Worm (Caenorhabditis elegans) whole organism, early embryonic: ENCODE data around the gene lhpp-1.

Experiments used
- B0310.2 ChIP-seq: sonication (generic microtip); optimal IDR thresholded peaks from 2 replicates; lab custom pipeline; 2016; ENCODE audit warnings: mild to moderate bottlenecking, missing genetic modification characterization, missing compliant biosample characterization
- F13C5.2 ChIP-seq: sonication (generic microtip); optimal IDR thresholded peaks from 2 replicates; lab custom pipeline; 2017; ENCODE audit warnings: mild to moderate bottlenecking, missing genetic modification characterization, inconsistent platforms, missing compliant biosample characterization
- aly-1 ChIP-seq: sonication (generic microtip); optimal IDR thresholded peaks from 2 replicates; lab custom pipeline; 2016; ENCODE audit warnings: missing genetic modification characterization, missing compliant biosample characterization
- ama-1 ChIP-seq: fragments of 150-350 bp; optimal IDR thresholded peaks from 2 replicates; lab custom pipeline; 2014
- ceh-13 ChIP-seq: fragments of 200-800 bp; sonication (Bioruptor generic); optimal IDR thresholded peaks from 2 replicates; lab custom pipeline; 2018; ENCODE audit warnings: mild to moderate bottlenecking, missing genetic modification characterization, missing compliant biosample characterization
- ceh-36 ChIP-seq: sonication (generic microtip); optimal IDR thresholded peaks from 2 replicates; lab custom pipeline; 2016; ENCODE audit warnings: missing genetic modification characterization, inconsistent platforms, missing compliant biosample characterization
- ets-7 ChIP-seq: sonication (generic microtip); optimal IDR thresholded peaks from 2 replicates; lab custom pipeline; 2016; ENCODE audit warnings: missing genotype, missing genetic modification characterization, missing compliant biosample characterization
- flt-1 ChIP-seq: fragments of 200-800 bp; sonication (Bioruptor generic); IDR thresholded peaks from 2 replicates; pipeline ENCODE4 v1.3.6; 2022; ENCODE audit warnings: missing genetic modification characterization, missing compliant biosample characterization
- hmbx-1 ChIP-seq: sonication (generic microtip); optimal IDR thresholded peaks from 2 replicates; lab custom pipeline; 2016; ENCODE audit warnings: mild to moderate bottlenecking, missing genetic modification characterization, missing compliant biosample characterization
- hmg-4 ChIP-seq: fragments of 200-800 bp; sonication (Bioruptor generic); optimal IDR thresholded peaks from 2 replicates; lab custom pipeline; 2018; ENCODE audit warnings: mild to moderate bottlenecking, missing genetic modification characterization, missing compliant biosample characterization
- hnd-1 ChIP-seq: sonication (generic microtip); optimal IDR thresholded peaks from 2 replicates; lab custom pipeline; 2016; ENCODE audit warnings: missing genetic modification characterization, missing compliant biosample characterization
- pes-1 ChIP-seq: fragments of 200-800 bp; sonication (Bioruptor generic); IDR thresholded peaks from 2 replicates; pipeline ENCODE4 v1.3.6; 2022; ENCODE audit warnings: missing genetic modification reagents, missing genetic modification characterization, missing compliant biosample characterization
- scrt-1 ChIP-seq: fragments of 200-800 bp; sonication (Bioruptor generic); IDR thresholded peaks from 2 replicates; pipeline ENCODE4 v1.3.6; 2022; ENCODE audit warnings: missing genetic modification characterization, missing compliant biosample characterization
- sea-1 ChIP-seq: fragments of 200-800 bp; sonication (Bioruptor generic); conservative IDR thresholded peaks from 2 replicates; pipeline ENCODE4 v1.3.6; 2022; ENCODE audit warnings: missing genetic modification characterization, missing compliant biosample characterization
- tbx-11 ChIP-seq: fragments of 200-800 bp; sonication (Bioruptor generic); IDR thresholded peaks from 2 replicates; pipeline ENCODE4 v1.3.6; 2022; ENCODE audit warnings: missing genetic modification characterization, missing compliant biosample characterization
- tbx-37 ChIP-seq: fragments of 200-800 bp; sonication (Bioruptor generic); conservative IDR thresholded peaks from 2 replicates; pipeline ENCODE4 v1.3.6; 2022; ENCODE audit warnings: missing genetic modification reagents, missing genetic modification characterization, missing compliant biosample characterization
- tra-4 ChIP-seq: sonication (generic microtip); optimal IDR thresholded peaks from 2 replicates; lab custom pipeline; 2017; ENCODE audit warnings: missing genetic modification characterization, missing compliant biosample characterization

lhpp-1 gene

ce11 chrV:12111452-12111851 is at the start of gene lhpp-1:
Gene lhpp-1, minus strand, starts transcription at chrV:12111805.
- TF ChIP-seq hmg-4 (GFP tag; lab: Kevin White, UChicago) (no peak), flt-1 (GFP tag; lab: Robert Waterston, UW) (no peak), tbx-11 (GFP tag; lab: Robert Waterston, UW) (no peak), tra-4 (no peak), F13C5.2 (no peak), sea-1 (GFP tag; lab: Robert Waterston, UW) (no peak), hnd-1 (tag; lab: Kevin White, UChicago) (no peak), ceh-13 (GFP tag; lab: Kevin White, UChicago) (no peak), pes-1 (no peak)

- TF ChIP-seq hmg-4 (GFP tag; lab: Kevin White, UChicago) (no peak), ama-1 (no peak), sea-1 (GFP tag; lab: Robert Waterston, UW) (no peak), tra-4 (no peak), B0310.2 (tag; lab: Kevin White, UChicago) (no peak), tbx-11 (GFP tag; lab: Robert Waterston, UW) (no peak), hnd-1 (tag; lab: Kevin White, UChicago) (no peak), ceh-13 (GFP tag; lab: Kevin White, UChicago) (no peak), hmbx-1 (tag; lab: Kevin White, UChicago) (no peak), flt-1 (GFP tag; lab: Robert Waterston, UW) (no peak), ceh-36 (tag; lab: Kevin White, UChicago) (no peak), pes-1 (no peak), aly-1 (tag; lab: Kevin White, UChicago) (no peak), tbx-37 (GFP tag; lab: Robert Waterston, UW) (no peak), F13C5.2 (no peak), ets-7 (tag; lab: Kevin White, UChicago) (no peak), scrt-1 (GFP tag; lab: Robert Waterston, UW) (no peak)
These were observed 49.6 kb upstream of the lhpp-1 start for ce11 chrV:12161157-12161556.

- no peak for TF ChIP-seq ceh-13 (GFP tag; lab: Kevin White, UChicago)
- no peak for TF ChIP-seq ceh-36 (tag; lab: Kevin White, UChicago)
- no peak for TF ChIP-seq tbx-37 (GFP tag; lab: Robert Waterston, UW)
- TF ChIP-seq B0310.2 (tag; lab: Kevin White, UChicago): no peak
- no peak for TF ChIP-seq hmg-4 (GFP tag; lab: Kevin White, UChicago)
- no peak for TF ChIP-seq hnd-1 (tag; lab: Kevin White, UChicago)
- TF ChIP-seq aly-1 (tag; lab: Kevin White, UChicago): no peak
- no peak for TF ChIP-seq tbx-11 (GFP tag; lab: Robert Waterston, UW)
- no peak for TF ChIP-seq hmbx-1 (tag; lab: Kevin White, UChicago)
- no peak for TF ChIP-seq ets-7 (tag; lab: Kevin White, UChicago)
- no peak for TF ChIP-seq F13C5.2
- no peak for TF ChIP-seq pes-1
- TF ChIP-seq tra-4: no peak
These were observed 48.4 kb upstream of the lhpp-1 start for ce11 chrV:12159975-12160374.

- no peak for TF ChIP-seq pes-1
- no peak for TF ChIP-seq flt-1 (GFP tag; lab: Robert Waterston, UW)
- TF ChIP-seq tbx-37 (GFP tag; lab: Robert Waterston, UW): no peak
- no peak for TF ChIP-seq ceh-13 (GFP tag; lab: Kevin White, UChicago)
- TF ChIP-seq ama-1: no peak
- TF ChIP-seq ceh-36 (tag; lab: Kevin White, UChicago): no peak
- no peak for TF ChIP-seq scrt-1 (GFP tag; lab: Robert Waterston, UW)
- TF ChIP-seq aly-1 (tag; lab: Kevin White, UChicago): no peak
- TF ChIP-seq B0310.2 (tag; lab: Kevin White, UChicago): no peak
- TF ChIP-seq F13C5.2: no peak
- no peak for TF ChIP-seq tra-4
- TF ChIP-seq ets-7 (tag; lab: Kevin White, UChicago): no peak
- no peak for TF ChIP-seq hmbx-1 (tag; lab: Kevin White, UChicago)
- TF ChIP-seq sea-1 (GFP tag; lab: Robert Waterston, UW): no peak
- TF ChIP-seq hnd-1 (tag; lab: Kevin White, UChicago): no peak
- no peak for TF ChIP-seq tbx-11 (GFP tag; lab: Robert Waterston, UW)
- TF ChIP-seq hmg-4 (GFP tag; lab: Kevin White, UChicago): no peak
These were observed 46.8 kb upstream of the lhpp-1 start for ce11 chrV:12158377-12158776.

- TF ChIP-seq flt-1 (GFP tag; lab: Robert Waterston, UW): no peak
- TF ChIP-seq tbx-37 (GFP tag; lab: Robert Waterston, UW): no peak
- TF ChIP-seq hmbx-1 (tag; lab: Kevin White, UChicago): no peak
- no peak for TF ChIP-seq F13C5.2
- TF ChIP-seq scrt-1 (GFP tag; lab: Robert Waterston, UW): no peak
- TF ChIP-seq ceh-36 (tag; lab: Kevin White, UChicago): no peak
- no peak for TF ChIP-seq tra-4
- TF ChIP-seq ama-1: no peak
- no peak for TF ChIP-seq hnd-1 (tag; lab: Kevin White, UChicago)
- no peak for TF ChIP-seq hmg-4 (GFP tag; lab: Kevin White, UChicago)
- no peak for TF ChIP-seq sea-1 (GFP tag; lab: Robert Waterston, UW)
- TF ChIP-seq B0310.2 (tag; lab: Kevin White, UChicago): no peak
These were observed 42.9 kb upstream of the lhpp-1 start, which contains the start of gene C27A7.9 for ce11 chrV:12154554-12154953. Gene C27A7.9, minus strand, starts transcription at chrV:12154654.

ce11 chrV:12153784-12154183 is 42.2 kb upstream of the lhpp-1 start:
- TF ChIP-seq hnd-1 (tag; lab: Kevin White, UChicago) (no peak), flt-1 (GFP tag; lab: Robert Waterston, UW) (no peak), ets-7 (tag; lab: Kevin White, UChicago) (no peak), aly-1 (tag; lab: Kevin White, UChicago) (no peak), pes-1 (no peak), F13C5.2 (no peak), scrt-1 (GFP tag; lab: Robert Waterston, UW) (no peak), hmbx-1 (tag; lab: Kevin White, UChicago) (no peak), tra-4 (no peak), ceh-36 (tag; lab: Kevin White, UChicago) (no peak), ceh-13 (GFP tag; lab: Kevin White, UChicago) (no peak), tbx-11 (GFP tag; lab: Robert Waterston, UW) (no peak), ama-1 (no peak), tbx-37 (GFP tag; lab: Robert Waterston, UW) (no peak), hmg-4 (GFP tag; lab: Kevin White, UChicago) (no peak), sea-1 (GFP tag; lab: Robert Waterston, UW) (no peak), B0310.2 (tag; lab: Kevin White, UChicago) (no peak)
